Worm (Caenorhabditis elegans): ENCODE data around the gene W08G11.5.

Gene W08G11.5

DNA sequence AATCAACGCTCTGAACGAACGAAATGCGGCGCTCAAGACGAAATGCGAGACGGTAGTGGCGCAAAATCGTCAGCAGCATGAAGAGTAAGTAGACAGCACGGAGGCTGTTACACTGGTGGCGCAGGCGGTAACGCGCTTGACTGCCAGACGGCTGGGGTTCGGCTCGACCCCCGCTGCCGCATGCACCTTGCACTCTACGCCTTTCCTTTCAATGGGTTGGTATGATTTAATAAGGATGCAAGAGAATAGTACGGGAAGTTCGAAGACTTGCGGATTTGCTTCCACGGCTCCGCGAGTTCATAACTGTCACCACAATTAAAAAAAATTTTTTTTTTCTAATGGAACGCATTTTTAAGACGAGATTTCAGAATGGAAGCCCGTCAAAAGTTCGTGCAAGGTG lies 23.7 kb upstream of the W08G11.5 start (continued):
- TF ChIP-seq unc-3 (GFP tag; conservative IDR thresholded peaks at IDR 0.05) (peak; percentile 49; the same call in 1 of the 2 replicates), unc-3 (tag; optimal IDR thresholded peaks at IDR 0.05) (peak; percentile 35), ceh-9 (tag; optimal IDR thresholded peaks at IDR 0.05) (peak; percentile 12), eyg-1 (tag; optimal IDR thresholded peaks at IDR 0.05) (peak; percentile 59), ama-1 (optimal IDR thresholded peaks at IDR 0.05) (no peak), ceh-14 (tag; optimal IDR thresholded peaks at IDR 0.05) (peak; percentile 29), Y22D7AL.16 (tag; optimal IDR thresholded peaks at IDR 0.05) (peak; percentile 52), ahr-1 (tag; optimal IDR thresholded peaks at IDR 0.05) (no peak), fkh-6 (tag; optimal IDR thresholded peaks at IDR 0.05) (peak; percentile 48), mec-3 (tag; optimal IDR thresholded peaks at IDR 0.05; ENCODE audit: borderline replicate concordance) (no peak), tbx-2 (tag; optimal IDR thresholded peaks at IDR 0.05) (peak; percentile 71), hlh-13 (GFP tag; optimal IDR thresholded peaks at IDR 0.05) (peak; percentile 11), sox-4 (tag; optimal IDR thresholded peaks at IDR 0.05) (peak; percentile 47), nhr-232 (tag; optimal IDR thresholded peaks at IDR 0.05) (peak; percentile 70), pha-2 (tag; optimal IDR thresholded peaks at IDR 0.05) (peak; percentile 78), pqm-1 (tag; optimal IDR thresholded peaks at IDR 0.05) (peak; percentile 45), elt-4 (tag; optimal IDR thresholded peaks at IDR 0.05) (peak; percentile 81), K02D7.2 (tag; optimal IDR thresholded peaks at IDR 0.05) (peak; percentile 35), K09A11.1 (tag; optimal IDR thresholded peaks at IDR 0.05; ENCODE audit: insufficient read depth) (no peak), C38D4.7 (GFP tag; optimal IDR thresholded peaks at IDR 0.05) (peak; percentile 34), ceh-34 (tag; optimal IDR thresholded peaks at IDR 0.05) (peak; percentile 69), hlh-15 (tag; optimal IDR thresholded peaks at IDR 0.05) (peak; percentile 34), ceh-18 (tag; optimal IDR thresholded peaks at IDR 0.05) (peak; percentile 71), ets-4 (tag; optimal IDR thresholded peaks at IDR 0.05) (no peak), elt-2 (tag; optimal IDR thresholded peaks at IDR 0.05) (peak; percentile 61)

DNA sequence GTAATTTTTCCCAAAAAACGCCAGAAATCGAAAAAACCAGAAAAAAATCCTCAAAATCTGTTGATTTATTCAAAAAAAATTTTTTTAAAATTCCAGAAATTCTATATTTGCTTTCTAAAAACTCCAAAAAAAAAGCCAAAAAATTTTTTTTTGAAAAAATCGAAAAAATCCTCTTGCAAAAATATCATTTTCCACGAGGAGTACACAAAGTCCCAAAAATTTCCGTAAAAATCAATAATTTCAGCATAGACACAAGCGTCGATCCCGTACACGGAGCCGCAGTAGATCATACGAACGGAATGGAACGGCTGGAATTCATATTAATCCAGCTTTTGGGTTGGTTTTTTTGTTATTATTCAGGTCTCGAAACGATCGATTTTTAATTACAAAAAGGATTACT lies 21.8 kb upstream of the W08G11.5 start:
- TF ChIP-seq ama-1 (optimal IDR thresholded peaks at IDR 0.05): no peak
- no peak for TF ChIP-seq K09A11.1 (tag; optimal IDR thresholded peaks at IDR 0.05; ENCODE audit: insufficient read depth)

ce11 chrV:16367575-16367974 lies 21.3 kb upstream of the W08G11.5 start, which contains the start of gene W08G11.3:
Gene W08G11.3, plus strand, starts transcription at chrV:16367681.
- TF ChIP-seq unc-55 (GFP tag; optimal IDR thresholded peaks at IDR 0.05) (no peak), tbx-7 (tag; optimal IDR thresholded peaks at IDR 0.05) (no peak), ztf-16 (tag; optimal IDR thresholded peaks at IDR 0.05) (no peak), ama-1 (optimal IDR thresholded peaks at IDR 0.05) (peak; percentile 53), dve-1 (tag; optimal IDR thresholded peaks at IDR 0.05) (no peak), ceh-31 (tag; optimal IDR thresholded peaks at IDR 0.05) (no peak), Y22D7AL.16 (tag; optimal IDR thresholded peaks at IDR 0.05) (no peak), rnt-1 (tag; optimal IDR thresholded peaks at IDR 0.05) (no peak)

ce11 chrV:16361350-16361749 lies 15.0 kb upstream of the W08G11.5 start:
- no peak for TF ChIP-seq tbx-7 (tag; optimal IDR thresholded peaks at IDR 0.05)
- TF ChIP-seq ceh-45 (GFP tag; IDR thresholded peaks at IDR 0.05): no peak
- TF ChIP-seq ceh-2 (tag; optimal IDR thresholded peaks at IDR 0.05): no peak
- no peak for TF ChIP-seq ceh-48 (tag; optimal IDR thresholded peaks at IDR 0.05)
- TF ChIP-seq nfya-1 (tag; optimal IDR thresholded peaks at IDR 0.05): peak; percentile 99

- TF ChIP-seq ceh-30 (tag; optimal IDR thresholded peaks at IDR 0.05) (no peak), ceh-24 (tag; optimal IDR thresholded peaks at IDR 0.05) (no peak), ets-4 (tag; optimal IDR thresholded peaks at IDR 0.05) (no peak), odd-2 (tag; optimal IDR thresholded peaks at IDR 0.05) (no peak), ceh-48 (tag; optimal IDR thresholded peaks at IDR 0.05) (peak; percentile 1), syd-9 (tag; optimal IDR thresholded peaks at IDR 0.05) (no peak), elt-2 (tag; optimal IDR thresholded peaks at IDR 0.05) (peak; percentile 65), ceh-9 (tag; optimal IDR thresholded peaks at IDR 0.05) (no peak), K02D7.2 (tag; optimal IDR thresholded peaks at IDR 0.05) (no peak), unc-55 (GFP tag; optimal IDR thresholded peaks at IDR 0.05) (no peak), ceh-22 (tag; optimal IDR thresholded peaks at IDR 0.05) (no peak), fkh-10 (GFP tag; optimal IDR thresholded peaks at IDR 0.05) (no peak), ttx-3 (tag; optimal IDR thresholded peaks at IDR 0.05) (no peak), T23F11.4 (GFP tag; optimal IDR thresholded peaks at IDR 0.05) (no peak), ref-2 (tag; optimal IDR thresholded peaks at IDR 0.05) (no peak), nfya-1 (tag; optimal IDR thresholded peaks at IDR 0.05) (no peak), ceh-2 (tag; optimal IDR thresholded peaks at IDR 0.05) (no peak)
Measured at ce11 chrV:16357253-16357652, 10.9 kb upstream of the W08G11.5 start, which contains the start of gene pptr-1. Gene pptr-1, plus strand, starts transcription at chrV:16357521.
